Fruit fly (Drosophila melanogaster): ENCODE results near the gene CG32817.

DNA sequence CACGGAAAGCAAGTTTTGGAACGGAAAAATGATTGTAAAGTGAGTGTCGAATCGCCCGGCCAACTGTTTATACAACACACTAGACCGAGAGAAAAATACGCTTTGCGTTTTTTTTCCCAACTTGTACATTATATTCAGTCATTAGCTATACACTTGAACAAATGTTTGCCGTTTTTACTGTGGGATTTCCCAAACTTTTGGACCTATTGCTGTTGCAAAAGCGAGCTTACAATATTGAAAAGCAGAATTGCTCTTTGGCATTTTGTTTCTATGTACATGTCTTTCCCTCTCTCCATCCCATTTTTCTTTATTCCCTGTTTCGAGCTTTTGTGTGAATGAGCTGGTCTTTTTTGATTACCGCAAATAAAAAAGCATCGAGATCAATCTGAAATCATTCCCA is 18.6 kb downstream of the CG32817 start:
- TF ChIP-seq Hr83 (GFP tag; optimal IDR thresholded peaks at IDR 0.05; ENCODE audit: poor library complexity, severe bottlenecking) (no peak), psq (GFP tag; optimal IDR thresholded peaks at IDR 0.05) (no peak), pan (optimal IDR thresholded peaks at IDR 0.05) (no peak), usp (GFP tag; optimal IDR thresholded peaks at IDR 0.05) (no peak), sage (GFP tag; optimal IDR thresholded peaks at IDR 0.05) (no peak), Myc (optimal IDR thresholded peaks at IDR 0.05) (no peak)
